Worm (Caenorhabditis elegans) whole organism, L4/young adult: ENCODE measurements around the gene C49C3.20.

ENCODE experiments used
- W03F9.2 ChIP-seq: fragments of 150-350 bp; optimal IDR thresholded peaks from 2 replicates; lab custom pipeline; 2014; ENCODE audit warnings: missing biosample characterization, missing genetic modification characterization
- dao-5 ChIP-seq: sonication (generic microtip); optimal IDR thresholded peaks from 2 replicates; lab custom pipeline; 2016; ENCODE audit warnings: missing genotype, missing genetic modification characterization, moderate library complexity, missing compliant biosample characterization
- him-1 ChIP-seq: sonication (generic microtip); optimal IDR thresholded peaks from 2 replicates; lab custom pipeline; 2016; ENCODE audit warnings: missing genotype, missing genetic modification reagents, missing genetic modification characterization, missing compliant biosample characterization

The C49C3.20 gene

ce11 chrIV:17285263-17285662 lies 31.0 kb downstream of the C49C3.20 start:
- no peak for TF ChIP-seq W03F9.2 (tag; lab: Kevin White, UChicago)
- TF ChIP-seq dao-5 (tag; lab: Kevin White, UChicago) = no peak
- TF ChIP-seq him-1 = no peak

- TF ChIP-seq him-1 (no peak), W03F9.2 (tag; lab: Kevin White, UChicago) (no peak), dao-5 (tag; lab: Kevin White, UChicago) (no peak)
Observed at ce11 chrIV:17284099-17284498, 32.2 kb downstream of the C49C3.20 start, which contains the start of gene nra-1. Gene nra-1, minus strand, starts transcription at chrIV:17284199.

ce11 chrIV:17281060-17282021 lies 35.0 kb downstream of the C49C3.20 start:
- no peak for TF ChIP-seq dao-5 (tag; lab: Kevin White, UChicago)
- TF ChIP-seq W03F9.2 (tag; lab: Kevin White, UChicago) = peak; percentile 91
- TF ChIP-seq him-1 = peak; percentile 58

- TF ChIP-seq dao-5 (tag; lab: Kevin White, UChicago) = no peak
- TF ChIP-seq him-1 = no peak
Observed at ce11 chrIV:17280441-17280939, 35.8 kb downstream of the C49C3.20 start.

ce11 chrIV:17279592-17280440 lies 36.5 kb downstream of the C49C3.20 start:
- no peak for TF ChIP-seq him-1
- TF ChIP-seq dao-5 (tag; lab: Kevin White, UChicago) = no peak
- TF ChIP-seq W03F9.2 (tag; lab: Kevin White, UChicago) = no peak

- TF ChIP-seq W03F9.2 (tag; lab: Kevin White, UChicago) = no peak
- TF ChIP-seq dao-5 (tag; lab: Kevin White, UChicago) = no peak
- no peak for TF ChIP-seq him-1
Observed at ce11 chrIV:17278861-17279591, 37.3 kb downstream of the C49C3.20 start, which contains the start of gene hsp-1. Gene hsp-1, plus strand, starts transcription at chrIV:17278959.

ce11 chrIV:17278363-17278762 lies 37.9 kb downstream of the C49C3.20 start:
- TF ChIP-seq dao-5 (tag; lab: Kevin White, UChicago) (peak; percentile 8), W03F9.2 (tag; lab: Kevin White, UChicago) (peak; percentile 93), him-1 (peak; percentile 98)

- no peak for TF ChIP-seq dao-5 (tag; lab: Kevin White, UChicago)
- TF ChIP-seq him-1 = no peak
- TF ChIP-seq W03F9.2 (tag; lab: Kevin White, UChicago) = no peak
Observed at ce11 chrIV:17277459-17278173, 38.7 kb downstream of the C49C3.20 start.

- no peak for TF ChIP-seq him-1
- TF ChIP-seq dao-5 (tag; lab: Kevin White, UChicago) = no peak
- no peak for TF ChIP-seq W03F9.2 (tag; lab: Kevin White, UChicago)
Observed at ce11 chrIV:17276705-17277458, 39.4 kb downstream of the C49C3.20 start, which contains the start of gene clec-196. Gene clec-196, plus strand, starts transcription at chrIV:17276956.

- TF ChIP-seq dao-5 (tag; lab: Kevin White, UChicago) (no peak), him-1 (no peak), W03F9.2 (tag; lab: Kevin White, UChicago) (no peak)
Observed at ce11 chrIV:17275281-17275680, 41.0 kb downstream of the C49C3.20 start, which contains the start of gene lhfp-4. Gene lhfp-4, plus strand, starts transcription at chrIV:17275581.

- no peak for TF ChIP-seq him-1
Observed at ce11 chrIV:17273602-17274110, 42.6 kb downstream of the C49C3.20 start, which contains the start of gene gln-5. Gene gln-5, minus strand, starts transcription at chrIV:17273652.
